Worm (Caenorhabditis elegans) whole organism, mixed stage, embryonic: ENCODE measurements around the gene nas-3.

Experiments
- ces-1 ChIP-seq: fragments of 150-350 bp; optimal IDR thresholded peaks from 2 replicates; lab custom pipeline; 2014; ENCODE audit warnings: missing biosample characterization, missing genetic modification reagents, missing genetic modification characterization
- elt-3 ChIP-seq: fragments of 150-350 bp; optimal IDR thresholded peaks from 2 replicates; lab custom pipeline; 2014; ENCODE audit warnings: missing biosample characterization, missing genetic modification characterization
- lin-13 ChIP-seq: fragments of 150-350 bp; optimal IDR thresholded peaks from 2 replicates; lab custom pipeline; 2014; ENCODE audit warnings: missing biosample characterization, missing genetic modification characterization
- lin-32 ChIP-seq: fragments of 200-800 bp; sonication (Bioruptor generic); optimal IDR thresholded peaks from 2 replicates; lab custom pipeline; 2018; ENCODE audit warnings: mild to moderate bottlenecking, missing genetic modification characterization, missing compliant biosample characterization
- nhr-237 ChIP-seq: fragments of 150-350 bp; optimal IDR thresholded peaks from 2 replicates; lab custom pipeline; 2014; ENCODE audit warnings: missing biosample characterization, missing genetic modification characterization
- nhr-76 ChIP-seq: sonication (generic microtip); optimal IDR thresholded peaks from 2 replicates; lab custom pipeline; 2017; ENCODE audit warnings: missing biosample characterization, missing genetic modification characterization
- snpc-4 ChIP-seq: fragments of 150-350 bp; optimal IDR thresholded peaks from 2 replicates; lab custom pipeline; 2014; ENCODE audit warnings: missing biosample characterization, missing genetic modification characterization
- unc-62 ChIP-seq: fragments of 150-350 bp; optimal IDR thresholded peaks from 2 replicates; lab custom pipeline; 2014; ENCODE audit warnings: missing biosample characterization, missing genetic modification reagents, missing genetic modification characterization

DNA sequence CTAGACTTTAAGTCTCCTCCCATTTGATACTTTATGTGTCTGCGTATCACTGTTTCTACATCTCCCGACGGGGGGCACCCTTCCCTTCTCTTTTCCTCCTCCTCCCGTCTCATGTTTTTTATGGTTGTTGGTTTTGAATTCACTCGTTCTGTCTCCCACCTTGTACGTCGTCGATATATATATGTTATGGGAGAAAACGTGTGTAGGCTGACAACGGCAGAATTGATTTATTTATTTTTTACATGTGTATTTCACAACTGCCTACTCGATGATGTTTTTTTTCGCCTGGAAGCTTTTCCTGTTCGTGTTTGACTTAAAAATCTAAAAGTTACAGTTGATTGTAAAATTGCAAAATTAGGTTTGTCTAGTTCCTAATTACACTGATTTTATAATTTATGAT is 35.5 kb upstream of the nas-3 start:
- TF ChIP-seq ces-1 (GFP tag; lab: Kevin White, UChicago): no peak
- no peak for TF ChIP-seq nhr-237
- TF ChIP-seq elt-3: no peak
- TF ChIP-seq lin-13 (tag; lab: Kevin White, UChicago): no peak
- TF ChIP-seq lin-32 (GFP tag; lab: Kevin White, UChicago): no peak
- no peak for TF ChIP-seq snpc-4
- no peak for TF ChIP-seq nhr-76
- TF ChIP-seq unc-62 (GFP tag; lab: Kevin White, UChicago): no peak
